Worm (Caenorhabditis elegans): ENCODE measurements around the gene R12C12.5.
"Not testable (repeated sequence)": the region's sequence is repeated elsewhere in the genome, so short reads cannot be mapped to it uniquely, and the experiment has no call there.

R12C12.5 gene

ce11 chrII:6010544-6010943 is 34.4 kb downstream of the R12C12.5 start, which contains the start of gene ins-20:
Gene ins-20 (plus strand): TSS chrII:6010844.
- no peak for TF ChIP-seq ets-4 (GFP tag; optimal IDR thresholded peaks at IDR 0.05)
- no peak for TF ChIP-seq nhr-90 (tag; optimal IDR thresholded peaks at IDR 0.05)
- no peak for TF ChIP-seq Y79H2A.3 (GFP tag; conservative IDR thresholded peaks at IDR 0.05)
- TF ChIP-seq snpc-3.4 (tag; optimal IDR thresholded peaks at IDR 0.05) = no peak
- TF ChIP-seq madf-6 (GFP tag; IDR thresholded peaks at IDR 0.05) = no peak
- no peak for TF ChIP-seq ama-1 (optimal IDR thresholded peaks at IDR 0.05)
- no peak for TF ChIP-seq ama-1 (GFP tag; optimal IDR thresholded peaks at IDR 0.05)
- no peak for TF ChIP-seq K11D2.4 (GFP tag; IDR thresholded peaks at IDR 0.05)
- no peak for TF ChIP-seq ccch-3 (GFP tag; optimal IDR thresholded peaks at IDR 0.05)
- no peak for TF ChIP-seq F37B4.10 (GFP tag; IDR thresholded peaks at IDR 0.05)
- TF ChIP-seq cebp-2 (GFP tag; IDR thresholded peaks at IDR 0.05) = no peak
- no peak for TF ChIP-seq ztf-18 (tag; optimal IDR thresholded peaks at IDR 0.05)
- TF ChIP-seq madf-10 (tag; optimal IDR thresholded peaks at IDR 0.05) = no peak
- no peak for TF ChIP-seq hrde-1 (tag; optimal IDR thresholded peaks at IDR 0.05; ENCODE audit: borderline replicate concordance)
- no peak for TF ChIP-seq lin-26 (GFP tag; IDR thresholded peaks at IDR 0.05)

- TF ChIP-seq F23B12.7 (tag; optimal IDR thresholded peaks at IDR 0.05; ENCODE audit: insufficient read depth); K12H6.12 (tag; optimal IDR thresholded peaks at IDR 0.05); nhr-120 (GFP tag; IDR thresholded peaks at IDR 0.05): not testable (repeated sequence)
Measured at ce11 chrII:6008887-6009286, 36.1 kb downstream of the R12C12.5 start, which contains the start of gene ZK84.4. Gene ZK84.4 (minus strand): TSS chrII:6008987.

ce11 chrII:6001004-6001403 is 43.9 kb downstream of the R12C12.5 start:
- TF ChIP-seq K11D2.4 (GFP tag; IDR thresholded peaks at IDR 0.05) (no peak), cebp-2 (GFP tag; IDR thresholded peaks at IDR 0.05) (no peak)

- TF ChIP-seq let-526 (GFP tag; IDR thresholded peaks at IDR 0.05) (no peak), K11D2.4 (GFP tag; IDR thresholded peaks at IDR 0.05) (no peak), nhr-120 (GFP tag; IDR thresholded peaks at IDR 0.05) (no peak), B0261.1 (tag; optimal IDR thresholded peaks at IDR 0.05) (no peak), dpl-1 (GFP tag; optimal IDR thresholded peaks at IDR 0.05) (no peak), Y53G8AR.9 (GFP tag; conservative IDR thresholded peaks at IDR 0.05) (no peak), rcor-1 (GFP tag; IDR thresholded peaks at IDR 0.05) (no peak), ztf-18 (tag; optimal IDR thresholded peaks at IDR 0.05) (no peak), B0019.2 (GFP tag; conservative IDR thresholded peaks at IDR 0.05) (no peak), ceh-91 (GFP tag; IDR thresholded peaks at IDR 0.05) (no peak), pha-4 (tag; optimal IDR thresholded peaks at IDR 0.05) (no peak), attf-5 (GFP tag; optimal IDR thresholded peaks at IDR 0.05) (no peak), rec-8 (tag; optimal IDR thresholded peaks at IDR 0.05) (no peak), lin-54 (GFP tag; optimal IDR thresholded peaks at IDR 0.05) (no peak), nhr-179 (tag; optimal IDR thresholded peaks at IDR 0.05) (no peak), hmg-20 (GFP tag; IDR thresholded peaks at IDR 0.05) (no peak), bed-2 (GFP tag; IDR thresholded peaks at IDR 0.05) (no peak)
Measured at ce11 chrII:6000136-6000535, 44.8 kb downstream of the R12C12.5 start, which contains the start of gene ins-6. Gene ins-6 (plus strand): TSS chrII:6000436.

ce11 chrII:5997257-5997656 is 47.7 kb downstream of the R12C12.5 start, which contains the start of gene ins-5:
Gene ins-5 (plus strand): TSS chrII:5997557.
- TF ChIP-seq ccch-3 (GFP tag; optimal IDR thresholded peaks at IDR 0.05) (no peak), egrh-3 (GFP tag; IDR thresholded peaks at IDR 0.05) (no peak), F57C9.4 (tag; optimal IDR thresholded peaks at IDR 0.05) (no peak), ceh-40 (GFP tag; IDR thresholded peaks at IDR 0.05) (no peak), somi-1 (GFP tag; optimal IDR thresholded peaks at IDR 0.05) (no peak), Y79H2A.3 (GFP tag; conservative IDR thresholded peaks at IDR 0.05) (no peak), mxl-1 (tag; optimal IDR thresholded peaks at IDR 0.05) (no peak), hrde-1 (tag; optimal IDR thresholded peaks at IDR 0.05; ENCODE audit: borderline replicate concordance) (no peak), F55B11.4 (tag; optimal IDR thresholded peaks at IDR 0.05; ENCODE audit: borderline replicate concordance, insufficient read depth) (no peak), hlh-26 (GFP tag; conservative IDR thresholded peaks at IDR 0.05) (no peak), nhr-90 (tag; optimal IDR thresholded peaks at IDR 0.05) (no peak), fkh-3 (tag; optimal IDR thresholded peaks at IDR 0.05) (no peak)

Measured in whole organism, young adult.